Worm (Caenorhabditis elegans) whole organism, L4 larva: Measurements from ENCODE around the gene K07E8.6.

ENCODE experiments used
- F37D6.2 ChIP-seq: sonication (generic microtip); optimal IDR thresholded peaks from 2 replicates; lab custom pipeline; 2016; ENCODE audit warnings: mild to moderate bottlenecking, missing genetic modification characterization, missing compliant biosample characterization
- F44E2.7 ChIP-seq: fragments of 200-800 bp; sonication (Bioruptor generic); IDR thresholded peaks from 2 replicates; pipeline ENCODE4 v2.1.2; 2022; ENCODE audit warnings: missing genetic modification characterization, missing compliant biosample characterization
- F49E8.2 ChIP-seq: sonication (generic microtip); optimal IDR thresholded peaks from 2 replicates; lab custom pipeline; 2016; ENCODE audit warnings: missing compliant biosample characterization, mild to moderate bottlenecking, missing genetic modification characterization, borderline replicate concordance
- ZK337.2 ChIP-seq: fragments of 200-800 bp; sonication (Bioruptor generic); IDR thresholded peaks from 2 replicates; pipeline ENCODE4 v1.3.6; 2022; ENCODE audit warnings: missing genetic modification reagents, missing genetic modification characterization, missing compliant biosample characterization
- ZK546.5 ChIP-seq, 2 experiments: sonication (generic microtip); optimal IDR thresholded peaks; 2 replicates each; lab custom pipeline; 2017; ENCODE audit warnings: missing biosample characterization in 2 of 2, missing genetic modification characterization in 2 of 2
- aha-1 ChIP-seq: fragments of 150-350 bp; peaks from one replicate; lab custom pipeline; 2014; ENCODE audit warnings: missing biosample characterization, missing genetic modification characterization
- ama-1 ChIP-seq: fragments of 150-350 bp; optimal IDR thresholded peaks from 2 replicates; lab custom pipeline; 2014; ENCODE audit warnings: inconsistent platforms, mixed read lengths
- ceh-20 ChIP-seq: fragments of 200-800 bp; sonication (Bioruptor generic); IDR thresholded peaks from 2 replicates; pipeline ENCODE4 v1.3.6; 2022; ENCODE audit warnings: missing genetic modification reagents, missing genetic modification characterization, missing compliant biosample characterization
- ceh-32 ChIP-seq: sonication (generic microtip); optimal IDR thresholded peaks from 2 replicates; lab custom pipeline; 2016; ENCODE audit warnings: mild to moderate bottlenecking, missing genetic modification characterization, missing compliant biosample characterization; ENCODE audit not compliant: poor library complexity
- ceh-44 ChIP-seq: fragments of 200-800 bp; sonication (Bioruptor generic); IDR thresholded peaks from 2 replicates; pipeline ENCODE4 v1.3.6; 2022; ENCODE audit warnings: missing genetic modification reagents, missing genetic modification characterization, missing compliant biosample characterization
- ceh-82 ChIP-seq: sonication (generic microtip); optimal IDR thresholded peaks from 2 replicates; lab custom pipeline; 2017; ENCODE audit warnings: missing biosample characterization, missing genetic modification characterization
- cey-2 ChIP-seq: sonication (generic microtip); optimal IDR thresholded peaks from 3 replicates; lab custom pipeline; 2017; ENCODE audit warnings: missing genetic modification characterization, mild to moderate bottlenecking, missing compliant biosample characterization, antibody characterized with exemption, borderline replicate concordance; ENCODE audit not compliant: insufficient read depth
- daf-12 ChIP-seq: fragments of 150-350 bp; optimal IDR thresholded peaks from 2 replicates; lab custom pipeline; 2014; ENCODE audit warnings: missing biosample characterization, missing genetic modification reagents, missing genetic modification characterization
- daf-19 ChIP-seq: fragments of 200-800 bp; sonication (Bioruptor generic); conservative IDR thresholded peaks from 2 replicates; pipeline ENCODE4 v1.3.6; 2022; ENCODE audit warnings: missing genetic modification characterization, missing compliant biosample characterization
- hlh-11 ChIP-seq: fragments of 200-800 bp; sonication (Bioruptor generic); optimal IDR thresholded peaks from 2 replicates; lab custom pipeline; 2018; ENCODE audit warnings: mild to moderate bottlenecking, missing genetic modification characterization, missing compliant biosample characterization
- hlh-30 ChIP-seq: sonication (generic microtip); optimal IDR thresholded peaks from 2 replicates; lab custom pipeline; 2017; ENCODE audit warnings: antibody characterized with exemption, mild to moderate bottlenecking, missing genetic modification characterization, missing compliant biosample characterization; ENCODE audit not compliant: insufficient read depth
- hmg-1.1 ChIP-seq: fragments of 200-800 bp; sonication (Bioruptor generic); IDR thresholded peaks from 2 replicates; pipeline ENCODE4 v1.3.6; 2022; ENCODE audit warnings: missing genetic modification reagents, missing genetic modification characterization, missing compliant biosample characterization
- jun-1 ChIP-seq: fragments of 150-350 bp; optimal IDR thresholded peaks from 2 replicates; lab custom pipeline; 2014; ENCODE audit warnings: missing biosample characterization, missing genetic modification reagents, missing genetic modification characterization
- lin-13 ChIP-seq: fragments of 150-350 bp; optimal IDR thresholded peaks from 2 replicates; lab custom pipeline; 2014; ENCODE audit warnings: missing biosample characterization, missing genetic modification reagents, missing genetic modification characterization
- lin-29 ChIP-seq: fragments of 200-800 bp; sonication (Bioruptor generic); IDR thresholded peaks from 2 replicates; pipeline ENCODE4 v1.3.6; 2022; ENCODE audit warnings: missing genetic modification reagents, missing genetic modification characterization, missing compliant biosample characterization
- lin-39 ChIP-seq: fragments of 150-350 bp; optimal IDR thresholded peaks from 2 replicates; lab custom pipeline; 2014; ENCODE audit warnings: missing biosample characterization, missing genetic modification reagents, missing genetic modification characterization
- lir-3 ChIP-seq: sonication (generic microtip); optimal IDR thresholded peaks from 2 replicates; lab custom pipeline; 2016; ENCODE audit warnings: mild to moderate bottlenecking, missing genetic modification characterization, missing compliant biosample characterization
- lsy-2 ChIP-seq, 2 experiments: fragments of 150-350 bp in 1 of 2; sonication (generic microtip) in 1 of 2; optimal IDR thresholded peaks; 2 replicates each; lab custom pipeline; 2014 to 2017; ENCODE audit warnings: missing biosample characterization in 2 of 2, missing genetic modification characterization in 2 of 2
- madf-9 ChIP-seq: fragments of 200-800 bp; sonication (Bioruptor generic); conservative IDR thresholded peaks from 2 replicates; pipeline ENCODE4 v1.3.6; 2022; ENCODE audit warnings: missing genetic modification reagents, missing genetic modification characterization, missing compliant biosample characterization
- mdl-1 ChIP-seq, 2 experiments: fragments of 150-350 bp in 1 of 2; sonication (generic microtip) in 1 of 2; optimal IDR thresholded peaks; 2 replicates each; lab custom pipeline; 2014 to 2017; ENCODE audit warnings: missing biosample characterization in 2 of 2, missing genetic modification characterization in 2 of 2
- mxl-2 ChIP-seq: fragments of 200-800 bp; sonication (Bioruptor generic); conservative IDR thresholded peaks from 2 replicates; pipeline ENCODE4 v1.3.6; 2022; ENCODE audit warnings: missing genetic modification reagents, missing genetic modification characterization, missing compliant biosample characterization
- nhr-102 ChIP-seq: sonication (generic microtip); optimal IDR thresholded peaks from 2 replicates; lab custom pipeline; 2016; ENCODE audit warnings: mild to moderate bottlenecking, missing genetic modification characterization, moderate library complexity, missing compliant biosample characterization
- nhr-25 ChIP-seq: sonication (generic microtip); optimal IDR thresholded peaks from 2 replicates; lab custom pipeline; 2017; ENCODE audit warnings: missing genetic modification characterization, mild to moderate bottlenecking, missing compliant biosample characterization, antibody characterized with exemption, moderate library complexity, borderline replicate concordance; ENCODE audit not compliant: insufficient read depth
- nhr-76 ChIP-seq: fragments of 150-350 bp; optimal IDR thresholded peaks from 2 replicates; lab custom pipeline; 2014; ENCODE audit warnings: missing biosample characterization, missing genetic modification characterization
- pha-4 ChIP-seq, 2 experiments: fragments of 150-350 bp in 1 of 2; fragments of 200-800 bp in 1 of 2; sonication (Bioruptor generic) in 1 of 2; IDR thresholded peaks in 1 of 2; optimal IDR thresholded peaks in 1 of 2; 2 replicates each; pipeline versions ENCODE4 v1.3.6 to Lab custom; 2014 to 2022; ENCODE audit warnings: missing genetic modification characterization in 2 of 2, missing genetic modification reagents in 2 of 2, missing biosample characterization in 1 of 2, missing compliant biosample characterization in 1 of 2
- php-3 ChIP-seq: fragments of 200-800 bp; sonication (Bioruptor generic); IDR thresholded peaks from 2 replicates; pipeline ENCODE4 v1.3.6; 2022; ENCODE audit warnings: missing genetic modification reagents, missing genetic modification characterization, missing compliant biosample characterization
- pqm-1 ChIP-seq: sonication (generic microtip); optimal IDR thresholded peaks from 2 replicates; lab custom pipeline; 2017; ENCODE audit warnings: missing biosample characterization, missing genetic modification characterization
- sdz-12 ChIP-seq: fragments of 200-800 bp; sonication (Bioruptor generic); optimal IDR thresholded peaks from 2 replicates; lab custom pipeline; 2018; ENCODE audit warnings: mild to moderate bottlenecking, missing genetic modification characterization, missing compliant biosample characterization
- skn-1 ChIP-seq: fragments of 150-350 bp; optimal IDR thresholded peaks from 2 replicates; lab custom pipeline; 2014; ENCODE audit warnings: missing biosample characterization, missing genetic modification characterization
- tra-1 ChIP-seq: fragments of 200-800 bp; sonication (Bioruptor generic); IDR thresholded peaks from 2 replicates; pipeline ENCODE4 v1.3.6; 2022; ENCODE audit warnings: missing genetic modification reagents, missing genetic modification characterization, missing compliant biosample characterization
- unc-130 ChIP-seq: sonication (generic microtip); optimal IDR thresholded peaks from 2 replicates; lab custom pipeline; 2016; ENCODE audit warnings: missing genetic modification reagents, missing genetic modification characterization, missing compliant biosample characterization
- unc-62 ChIP-seq, 3 experiments: fragments of 150-350 bp in 1 of 3; sonication (generic microtip); optimal IDR thresholded peaks in 2 of 3; peaks in 1 of 3; 1 replicate in 1 of 3; 2 replicates in 2 of 3; lab custom pipeline; 2014 to 2017; ENCODE audit warnings: missing biosample characterization in 3 of 3, missing genetic modification characterization in 3 of 3, missing genetic modification reagents in 3 of 3, missing genotype in 1 of 3
- zfp-2 ChIP-seq: sonication (generic microtip); optimal IDR thresholded peaks from 2 replicates; lab custom pipeline; 2016; ENCODE audit warnings: mild to moderate bottlenecking, missing genetic modification characterization, missing compliant biosample characterization
- zfp-3 ChIP-seq: fragments of 200-800 bp; sonication (Bioruptor generic); conservative IDR thresholded peaks from 2 replicates; pipeline ENCODE4 v1.3.6; 2022; ENCODE audit warnings: missing genetic modification reagents, missing genetic modification characterization, missing compliant biosample characterization
- ztf-11 ChIP-seq: fragments of 150-350 bp; optimal IDR thresholded peaks from 2 replicates; lab custom pipeline; 2014; ENCODE audit warnings: missing biosample characterization, missing genetic modification characterization

K07E8.6 gene

DNA sequence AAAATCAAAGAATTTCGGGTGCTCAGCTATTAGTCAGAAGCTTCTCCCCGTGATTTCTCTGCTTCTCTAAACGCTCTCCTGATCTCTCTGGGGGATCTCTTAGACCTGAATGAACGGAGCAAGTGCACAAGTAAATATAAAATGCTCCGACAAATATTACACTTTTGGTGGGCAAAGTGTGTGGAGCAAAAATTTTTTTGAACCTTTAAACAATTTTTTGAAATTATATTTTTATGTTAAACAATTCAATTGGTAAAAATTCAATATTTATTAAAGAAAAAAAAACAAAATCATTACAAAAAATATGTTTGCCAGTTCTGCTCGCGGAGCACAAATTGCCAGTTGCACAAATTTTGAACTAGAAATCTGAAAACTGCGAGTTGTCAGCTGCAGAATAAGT, at the start of gene K07E8.6:
Gene K07E8.6, minus strand, starts transcription at position 101 of the 400 bp plus-strand sequence.
- no peak for TF ChIP-seq madf-9 (GFP tag; lab: Robert Waterston, UW)
- no peak for TF ChIP-seq lin-13 (GFP tag; lab: Kevin White, UChicago)
- no peak for TF ChIP-seq ama-1
- TF ChIP-seq hlh-11 (tag; lab: Kevin White, UChicago) = no peak
- no peak for TF ChIP-seq nhr-76 (tag; lab: Kevin White, UChicago)
- no peak for TF ChIP-seq ceh-44 (GFP tag; lab: Robert Waterston, UW)
- no peak for TF ChIP-seq lin-29 (GFP tag; lab: Robert Waterston, UW)
- TF ChIP-seq ceh-32 (tag; lab: Kevin White, UChicago) = no peak
- TF ChIP-seq unc-130 = no peak
- TF ChIP-seq zfp-3 (GFP tag; lab: Robert Waterston, UW) = no peak
- no peak for TF ChIP-seq ceh-82
- TF ChIP-seq ceh-20 (GFP tag; lab: Robert Waterston, UW) = no peak
- no peak for TF ChIP-seq tra-1 (GFP tag; lab: Robert Waterston, UW)
- no peak for TF ChIP-seq nhr-25 (tag; lab: Kevin White, UChicago)
- TF ChIP-seq zfp-2 = no peak

DNA sequence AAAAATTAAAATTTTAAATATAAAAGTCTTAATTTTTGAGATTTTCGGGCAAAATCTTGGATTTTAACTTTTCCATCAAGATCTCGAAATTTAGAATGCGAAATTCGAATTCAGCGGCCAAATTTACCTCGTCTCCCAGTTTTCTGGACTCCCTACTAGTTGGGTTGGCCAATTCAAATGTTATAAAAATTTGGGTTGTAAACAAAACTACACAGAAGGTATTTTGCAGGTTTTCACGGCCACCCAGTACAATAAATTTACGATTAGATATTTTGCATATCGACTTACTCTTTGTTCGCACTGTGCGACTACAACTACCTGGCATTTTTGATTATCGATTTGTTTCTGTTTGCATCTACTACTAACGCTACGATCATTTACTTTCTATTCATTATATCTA, 45.4 kb upstream of the K07E8.6 start, which contains the start of gene T02H6.5:
Gene T02H6.5, plus strand, starts transcription at position 301 of the 400 bp plus-strand sequence.
- TF ChIP-seq aha-1 = no peak
- TF ChIP-seq ceh-20 (GFP tag; lab: Robert Waterston, UW) = no peak
- TF ChIP-seq ZK337.2 = no peak
- TF ChIP-seq F37D6.2 (tag; lab: Kevin White, UChicago) = no peak
- TF ChIP-seq ceh-44 (GFP tag; lab: Robert Waterston, UW) = no peak
- no peak for TF ChIP-seq nhr-25 (tag; lab: Kevin White, UChicago)
- no peak for TF ChIP-seq unc-62 (GFP tag; optimal IDR thresholded peaks at IDR 0.05 in 1 of 2; lab: Kevin White, UChicago)
- TF ChIP-seq unc-62 (tag; optimal IDR thresholded peaks at IDR 0.05; lab: Kevin White, UChicago) = no peak
- TF ChIP-seq F49E8.2 = no peak
- no peak for TF ChIP-seq ztf-11 (tag; lab: Kevin White, UChicago)
- no peak for TF ChIP-seq lsy-2 (tag; optimal IDR thresholded peaks at IDR 0.05; lab: Kevin White, UChicago)
- no peak for TF ChIP-seq lin-39
- no peak for TF ChIP-seq php-3 (GFP tag; lab: Robert Waterston, UW)

DNA sequence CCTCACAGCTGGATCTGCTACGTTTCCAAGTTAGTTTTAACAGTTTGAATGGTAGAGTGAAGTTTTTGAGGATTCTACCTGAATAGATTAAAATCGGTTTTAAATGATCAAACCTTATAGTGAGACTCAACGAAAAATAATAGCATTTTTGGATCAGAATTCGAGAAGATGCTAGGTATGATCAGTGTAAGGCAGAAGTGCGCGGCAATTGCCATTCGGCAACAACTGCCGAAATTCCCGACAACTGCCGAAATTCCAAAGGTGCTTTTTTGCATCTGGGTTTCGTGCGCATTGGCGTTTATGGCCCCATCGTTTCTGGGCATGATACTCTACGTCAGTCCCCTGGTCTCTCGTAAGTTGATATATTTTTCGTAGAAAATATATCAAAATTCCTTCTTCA, 44.1 kb upstream of the K07E8.6 start, which contains the start of gene T02H6.6:
Gene T02H6.6, plus strand, starts transcription at position 301 of the 400 bp plus-strand sequence.
- no peak for TF ChIP-seq lir-3 (tag; lab: Kevin White, UChicago)
- no peak for TF ChIP-seq jun-1
- TF ChIP-seq pqm-1 (tag; lab: Kevin White, UChicago) = no peak
- no peak for TF ChIP-seq pha-4 (GFP tag; IDR thresholded peaks at IDR 0.05; lab: Robert Waterston, UW)
- no peak for TF ChIP-seq pha-4 (tag; optimal IDR thresholded peaks at IDR 0.05; lab: Kevin White, UChicago)
- no peak for TF ChIP-seq daf-19
- no peak for TF ChIP-seq skn-1 (tag; lab: Kevin White, UChicago)
- TF ChIP-seq hlh-30 (tag; lab: Kevin White, UChicago) = no peak
- TF ChIP-seq mxl-2 (GFP tag; lab: Robert Waterston, UW) = no peak
- no peak for TF ChIP-seq ZK546.5 (tag; optimal IDR thresholded peaks at IDR 0.05; lab: Kevin White, UChicago)
- no peak for TF ChIP-seq daf-12 (tag; lab: Kevin White, UChicago)
- TF ChIP-seq nhr-102 (tag; lab: Kevin White, UChicago) = no peak
- TF ChIP-seq ceh-20 (GFP tag; lab: Robert Waterston, UW) = no peak
- TF ChIP-seq sdz-12 (GFP tag; lab: Kevin White, UChicago) = no peak
- TF ChIP-seq cey-2 = no peak
- no peak for TF ChIP-seq mdl-1 (tag; optimal IDR thresholded peaks at IDR 0.05; lab: Kevin White, UChicago)
- no peak for TF ChIP-seq hlh-11 (tag; lab: Kevin White, UChicago)
- TF ChIP-seq zfp-2 = no peak
- no peak for TF ChIP-seq F44E2.7 (GFP tag; lab: Robert Waterston, UW)
- no peak for TF ChIP-seq lin-39
- TF ChIP-seq hmg-1.1 = no peak
- TF ChIP-seq, all 104 proteins: peak for 0
